Worm (Caenorhabditis elegans) whole organism, midembryonic: ENCODE data around the gene pos-1.

Experiments
- T22C8.4 ChIP-seq: fragments of 200-800 bp; sonication (Bioruptor generic); IDR thresholded peaks from 2 replicates; pipeline ENCODE4 v1.3.6; 2022; ENCODE audit warnings: missing genetic modification characterization, missing compliant biosample characterization
- cog-1 ChIP-seq: sonication (generic microtip); optimal IDR thresholded peaks from 2 replicates; lab custom pipeline; 2016; ENCODE audit warnings: missing genetic modification characterization, missing compliant biosample characterization
- flt-1 ChIP-seq: fragments of 200-800 bp; sonication (Bioruptor generic); IDR thresholded peaks from 2 replicates; pipeline ENCODE4 v1.3.6; 2022; ENCODE audit warnings: missing genetic modification characterization, missing compliant biosample characterization
- med-1 ChIP-seq: sonication (generic microtip); optimal IDR thresholded peaks from 2 replicates; lab custom pipeline; 2017; ENCODE audit warnings: missing genetic modification characterization, mild to moderate bottlenecking, missing compliant biosample characterization, antibody characterized with exemption, missing genetic modification reagents; ENCODE audit not compliant: insufficient read depth
- tab-1 ChIP-seq: fragments of 200-800 bp; sonication (Bioruptor generic); IDR thresholded peaks from 2 replicates; pipeline ENCODE4 v1.3.6; 2022; ENCODE audit warnings: missing genetic modification characterization, missing compliant biosample characterization
- ztf-23 ChIP-seq: fragments of 200-800 bp; sonication (Bioruptor generic); IDR thresholded peaks from 2 replicates; pipeline ENCODE4 v1.3.6; 2022; ENCODE audit warnings: missing genetic modification reagents, missing genetic modification characterization, missing compliant biosample characterization
- ztf-29 ChIP-seq: fragments of 200-800 bp; sonication (Bioruptor generic); IDR thresholded peaks from 2 replicates; pipeline ENCODE4 v1.3.6; 2022; ENCODE audit warnings: missing genetic modification reagents, missing genetic modification characterization, missing compliant biosample characterization

DNA sequence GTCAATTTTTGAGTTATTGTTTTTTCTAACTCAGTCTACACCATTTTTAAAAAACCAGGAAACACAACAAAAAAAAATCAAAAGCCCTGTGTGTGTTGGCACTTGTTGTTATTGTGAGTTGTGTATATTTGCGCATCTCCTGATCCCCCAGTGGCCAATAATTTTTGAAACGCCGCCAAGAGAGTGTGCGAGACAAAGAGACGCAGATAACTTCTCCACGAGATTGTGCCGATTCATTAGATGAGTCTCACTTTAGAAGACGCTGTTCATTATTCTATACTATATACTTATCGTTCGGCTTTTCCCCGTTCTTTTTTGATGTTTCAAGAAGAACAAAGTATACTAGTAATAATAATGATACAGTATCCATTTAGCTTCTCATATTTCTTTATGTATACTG lies 36.8 kb downstream of the pos-1 start:
- no peak for TF ChIP-seq ztf-29 (GFP tag; lab: Robert Waterston, UW)
- TF ChIP-seq med-1 (GFP tag; lab: Kevin White, UChicago) = no peak
- TF ChIP-seq T22C8.4 = no peak
- no peak for TF ChIP-seq flt-1 (GFP tag; lab: Robert Waterston, UW)
- no peak for TF ChIP-seq cog-1 (tag; lab: Kevin White, UChicago)
- no peak for TF ChIP-seq ztf-23 (GFP tag; lab: Robert Waterston, UW)
- no peak for TF ChIP-seq tab-1 (GFP tag; lab: Robert Waterston, UW)
